Fruit fly (Drosophila melanogaster) whole organism, embryonic: ENCODE data around the gene CG8765.

Experiments used
- CG10209 ChIP-seq: fragments of 200-800 bp; sonication (Bioruptor generic); optimal IDR thresholded peaks from 3 replicates; lab custom pipeline; 2017; ENCODE audit warnings: missing biosample characterization, mild to moderate bottlenecking, missing genetic modification characterization, missing genetic modification reagents
- CG11504 ChIP-seq: fragments of 200-800 bp; sonication (Bioruptor generic); optimal IDR thresholded peaks from 3 replicates; lab custom pipeline; 2019; ENCODE audit warnings: missing biosample characterization, mild to moderate bottlenecking, missing genetic modification characterization, moderate library complexity
- CG11695 ChIP-seq: fragments of 200-800 bp; sonication (Bioruptor generic); IDR thresholded peaks from 3 replicates; pipeline ENCODE4 v1.3.6; 2022; ENCODE audit warnings: missing biosample characterization, missing genetic modification characterization
- CG12155 ChIP-seq: fragments of 200-800 bp; sonication (Bioruptor generic); optimal IDR thresholded peaks from 3 replicates; lab custom pipeline; 2016; ENCODE audit warnings: missing biosample characterization, missing genetic modification characterization
- CG13424 ChIP-seq: fragments of 200-800 bp; sonication (Bioruptor generic); optimal IDR thresholded peaks from 2 replicates; lab custom pipeline; 2019; ENCODE audit warnings: missing biosample characterization, mild to moderate bottlenecking, missing genetic modification characterization, moderate library complexity
- CG15601 ChIP-seq: fragments of 200-800 bp; sonication (Bioruptor generic); optimal IDR thresholded peaks from 3 replicates; lab custom pipeline; 2019; ENCODE audit warnings: missing biosample characterization, mild to moderate bottlenecking, missing genetic modification characterization, moderate library complexity
- CG1602 ChIP-seq: fragments of 200-800 bp; sonication (Bioruptor generic); optimal IDR thresholded peaks from 3 replicates; lab custom pipeline; 2016; ENCODE audit warnings: missing biosample characterization, missing genetic modification characterization
- CG17361 ChIP-seq: fragments of 200-800 bp; sonication (Bioruptor generic); IDR thresholded peaks from 3 replicates; pipeline ENCODE4 v1.3.6; 2022; ENCODE audit warnings: missing biosample characterization, missing genetic modification characterization
- CG2116 ChIP-seq: fragments of 200-800 bp; sonication (Bioruptor generic); optimal IDR thresholded peaks from 3 replicates; lab custom pipeline; 2018; ENCODE audit warnings: missing biosample characterization, mild to moderate bottlenecking, missing genetic modification characterization
- CG2199 ChIP-seq: fragments of 200-800 bp; sonication (Bioruptor generic); IDR thresholded peaks from 3 replicates; pipeline ENCODE4 v1.3.6; 2022; ENCODE audit warnings: missing biosample characterization, missing genetic modification characterization
- CG2712 ChIP-seq: fragments of 200-800 bp; optimal IDR thresholded peaks from 3 replicates; lab custom pipeline; 2019; ENCODE audit warnings: missing biosample characterization, mild to moderate bottlenecking, missing genetic modification characterization, moderate library complexity
- CG2875 ChIP-seq: fragments of 200-800 bp; sonication (Bioruptor generic); optimal IDR thresholded peaks from 2 replicates; lab custom pipeline; 2017; ENCODE audit warnings: missing biosample characterization, mild to moderate bottlenecking, missing genetic modification characterization, missing genetic modification reagents
- CG30020 ChIP-seq: fragments of 200-800 bp; optimal IDR thresholded peaks from 2 replicates; lab custom pipeline; 2019; ENCODE audit warnings: missing biosample characterization, mild to moderate bottlenecking, missing genetic modification characterization, moderate library complexity
- CG33557 ChIP-seq: fragments of 200-800 bp; sonication (Bioruptor generic); optimal IDR thresholded peaks from 2 replicates; lab custom pipeline; 2019; ENCODE audit warnings: missing biosample characterization, mild to moderate bottlenecking, missing genetic modification characterization, moderate library complexity
- CG4404 ChIP-seq: fragments of 200-800 bp; sonication (Bioruptor generic); IDR thresholded peaks from 2 replicates; pipeline ENCODE4 v1.3.6; 2022; ENCODE audit warnings: missing biosample characterization, missing genetic modification characterization
- CG4617 ChIP-seq: fragments of 200-800 bp; sonication (Bioruptor generic); optimal IDR thresholded peaks from 3 replicates; lab custom pipeline; 2016; ENCODE audit warnings: missing biosample characterization, missing genetic modification characterization, borderline replicate concordance
- CG6813 ChIP-seq: fragments of 200-800 bp; sonication (Bioruptor generic); optimal IDR thresholded peaks from 2 replicates; lab custom pipeline; 2017; ENCODE audit warnings: missing biosample characterization, missing genetic modification characterization, mild to moderate bottlenecking, moderate library complexity, missing genetic modification reagents
- CG8388 ChIP-seq: fragments of 200-800 bp; sonication (Bioruptor generic); optimal IDR thresholded peaks from 2 replicates; lab custom pipeline; 2019; ENCODE audit warnings: missing biosample characterization, mild to moderate bottlenecking, missing genetic modification characterization, moderate library complexity
- CG9437 ChIP-seq: fragments of 200-800 bp; sonication (Bioruptor generic); optimal IDR thresholded peaks from 2 replicates; lab custom pipeline; 2018; ENCODE audit warnings: missing biosample characterization, mild to moderate bottlenecking, missing genetic modification characterization
- CoRest ChIP-seq: fragments of 200-800 bp; sonication (Bioruptor generic); optimal IDR thresholded peaks from 3 replicates; lab custom pipeline; 2018; ENCODE audit warnings: missing biosample characterization, mild to moderate bottlenecking, missing genetic modification characterization, moderate library complexity
- E2f1 ChIP-seq: fragments of 200-800 bp; sonication (Bioruptor generic); IDR thresholded peaks from 2 replicates; pipeline ENCODE4 v1.3.6; 2022; ENCODE audit warnings: missing biosample characterization, missing genetic modification characterization
- E2f2 ChIP-seq: fragments of 200-800 bp; sonication (Bioruptor generic); IDR thresholded peaks from 2 replicates; pipeline ENCODE4 v1.3.6; 2022; ENCODE audit warnings: missing biosample characterization, missing genetic modification characterization
- HLH54F ChIP-seq: fragments of 200-800 bp; sonication (Bioruptor generic); optimal IDR thresholded peaks from 3 replicates; lab custom pipeline; 2016; ENCODE audit warnings: missing biosample characterization, missing genetic modification characterization
- Hand ChIP-seq: fragments of 200-800 bp; sonication (Bioruptor generic); optimal IDR thresholded peaks from 2 replicates; lab custom pipeline; 2017; ENCODE audit warnings: mild to moderate bottlenecking, missing biosample characterization, missing genetic modification reagents, missing genetic modification characterization
- Lhr ChIP-seq: fragments of 200-800 bp; sonication (Bioruptor generic); optimal IDR thresholded peaks from 3 replicates; lab custom pipeline; 2017; ENCODE audit warnings: mild to moderate bottlenecking, missing biosample characterization, missing genetic modification reagents, missing genetic modification characterization
- Lim3 ChIP-seq: fragments of 200-800 bp; sonication (Bioruptor generic); IDR thresholded peaks from 2 replicates; pipeline ENCODE4 v1.3.6; 2022; ENCODE audit warnings: missing biosample characterization, missing genetic modification characterization
- Max ChIP-seq: fragments of 200-800 bp; sonication (Bioruptor generic); optimal IDR thresholded peaks from 2 replicates; lab custom pipeline; 2016; ENCODE audit warnings: missing biosample characterization, mild to moderate bottlenecking, missing genetic modification characterization
- Stat92E ChIP-seq, 3 experiments: fragments of >200 bp in 2 of 3; fragments of 200-800 bp in 1 of 3; sonication (Bioruptor generic) in 1 of 3; optimal IDR thresholded peaks; 2 replicates each; lab custom pipeline; 2017 to 2019; ENCODE audit warnings: missing biosample characterization in 3 of 3, missing genetic modification characterization in 3 of 3, mild to moderate bottlenecking in 1 of 3, moderate library complexity in 1 of 3
- Vsx1 ChIP-seq: fragments of 200-800 bp; sonication (Bioruptor generic); optimal IDR thresholded peaks from 2 replicates; lab custom pipeline; 2017; ENCODE audit warnings: missing biosample characterization, mild to moderate bottlenecking, missing genetic modification characterization, missing genetic modification reagents
- cad ChIP-seq: fragments of >200 bp; optimal IDR thresholded peaks from 2 replicates; lab custom pipeline; 2017; ENCODE audit warnings: missing biosample characterization, missing genetic modification characterization
- chif ChIP-seq, 2 experiments: fragments of 200-800 bp; sonication (Bioruptor generic); optimal IDR thresholded peaks; 3 replicates each; lab custom pipeline; 2016; ENCODE audit warnings: missing biosample characterization in 2 of 2, missing genetic modification characterization in 2 of 2
- chn ChIP-seq: fragments of 200-800 bp; sonication (Bioruptor generic); optimal IDR thresholded peaks from 2 replicates; lab custom pipeline; 2016; ENCODE audit warnings: missing biosample characterization, missing genetic modification characterization
- crol ChIP-seq: fragments of 200-800 bp; sonication (Bioruptor generic); IDR thresholded peaks from 2 replicates; pipeline ENCODE4 v1.3.6; 2022; ENCODE audit warnings: missing biosample characterization, missing genetic modification characterization
- dm ChIP-seq: fragments of 200-800 bp; sonication (Bioruptor generic); optimal IDR thresholded peaks from 3 replicates; lab custom pipeline; 2016; ENCODE audit warnings: missing biosample characterization, missing genetic modification characterization
- gcm ChIP-seq: fragments of 200-800 bp; sonication (Bioruptor generic); optimal IDR thresholded peaks from 2 replicates; lab custom pipeline; 2019; ENCODE audit warnings: missing biosample characterization, mild to moderate bottlenecking, missing genetic modification characterization, moderate library complexity
- grn ChIP-seq: fragments of 200-800 bp; sonication (Bioruptor generic); optimal IDR thresholded peaks from 3 replicates; lab custom pipeline; 2017; ENCODE audit warnings: missing biosample characterization, missing genetic modification characterization
- kay ChIP-seq: fragments of 200-800 bp; sonication (Bioruptor generic); optimal IDR thresholded peaks from 2 replicates; lab custom pipeline; 2016; ENCODE audit warnings: missing biosample characterization, missing genetic modification characterization
- lilli ChIP-seq: fragments of 200-800 bp; sonication (Bioruptor generic); optimal IDR thresholded peaks from 3 replicates; lab custom pipeline; 2016; ENCODE audit warnings: missing biosample characterization, missing genetic modification characterization
- nau ChIP-seq: fragments of 200-800 bp; sonication (Bioruptor generic); optimal IDR thresholded peaks from 3 replicates; lab custom pipeline; 2017; ENCODE audit warnings: missing biosample characterization, mild to moderate bottlenecking, missing genetic modification characterization, missing genetic modification reagents
- pan ChIP-seq, 4 experiments: fragments of >200 bp in 3 of 4; fragments of 200-800 bp in 1 of 4; sonication (Bioruptor generic) in 1 of 4; optimal IDR thresholded peaks in 3 of 4; IDR thresholded peaks in 1 of 4; 2 replicates each; pipeline versions ENCODE4 v1.3.6 to Lab custom; 2017 to 2022; ENCODE audit warnings: missing biosample characterization in 2 of 4, missing genetic modification characterization in 2 of 4, mixed read lengths in 1 of 4
- phol ChIP-seq: fragments of 200-800 bp; sonication (Bioruptor generic); optimal IDR thresholded peaks from 3 replicates; lab custom pipeline; 2018; ENCODE audit warnings: missing biosample characterization, mild to moderate bottlenecking, missing genetic modification characterization, moderate library complexity
- prd ChIP-seq, 3 experiments: fragments of >200 bp in 2 of 3; fragments of 200-800 bp in 1 of 3; sonication (Bioruptor generic) in 1 of 3; optimal IDR thresholded peaks in 2 of 3; IDR thresholded peaks in 1 of 3; 2 replicates in 2 of 3; 3 replicates in 1 of 3; pipeline versions ENCODE4 v1.3.6 to Lab custom; 2017 to 2022; ENCODE audit warnings: missing biosample characterization in 1 of 3, missing genetic modification characterization in 1 of 3
- salm ChIP-seq: fragments of 200-800 bp; sonication (Bioruptor generic); optimal IDR thresholded peaks from 2 replicates; lab custom pipeline; 2018; ENCODE audit warnings: missing biosample characterization, mild to moderate bottlenecking, missing genetic modification characterization
- sens ChIP-seq: fragments of 200-800 bp; sonication (Bioruptor generic); peaks from one replicate; lab custom pipeline; 2016; ENCODE audit warnings: missing biosample characterization, missing genetic modification characterization
- sqz ChIP-seq: fragments of 200-800 bp; sonication (Bioruptor generic); optimal IDR thresholded peaks from 3 replicates; lab custom pipeline; 2018; ENCODE audit warnings: missing biosample characterization, mild to moderate bottlenecking, missing genetic modification characterization
- tin ChIP-seq: fragments of 200-800 bp; sonication (Bioruptor generic); optimal IDR thresholded peaks from 3 replicates; lab custom pipeline; 2016; ENCODE audit warnings: missing biosample characterization, missing genetic modification characterization
- zf30C ChIP-seq: fragments of 200-800 bp; sonication (Bioruptor generic); optimal IDR thresholded peaks from 3 replicates; lab custom pipeline; 2018; ENCODE audit warnings: missing biosample characterization, mild to moderate bottlenecking, missing genetic modification characterization
- zfh2 ChIP-seq: fragments of 200-800 bp; sonication (Bioruptor generic); optimal IDR thresholded peaks from 2 replicates; lab custom pipeline; 2016; ENCODE audit warnings: missing biosample characterization, missing genetic modification characterization

CG8765 gene

DNA sequence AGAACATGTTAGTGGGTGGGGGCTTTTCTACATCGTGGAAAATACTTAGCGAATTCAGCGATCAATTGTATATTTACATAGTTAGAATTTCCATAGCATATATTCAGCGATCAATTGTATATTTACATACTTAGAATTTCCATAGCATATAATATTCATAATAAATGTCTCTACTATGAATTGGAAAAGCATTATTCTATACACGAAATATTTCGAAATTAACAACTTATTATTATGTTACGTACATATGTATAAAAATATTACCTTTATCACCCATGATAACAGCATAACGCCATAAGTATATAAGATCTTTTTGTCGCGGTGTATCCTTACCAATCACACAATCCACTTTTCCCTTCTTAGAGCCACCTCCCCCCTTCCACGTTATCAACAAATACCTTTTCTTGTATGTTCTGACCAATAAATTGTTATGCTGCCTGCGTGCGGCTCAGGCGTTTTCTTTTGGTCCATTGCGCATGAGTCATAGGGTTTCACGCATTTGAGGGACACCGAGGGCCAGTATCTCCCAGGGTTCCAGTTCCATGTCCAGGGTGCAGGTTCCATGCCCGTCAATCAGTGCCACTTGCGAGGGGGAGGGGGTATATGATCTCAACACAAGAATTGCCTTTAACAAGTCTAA, 50.2 kb downstream of the CG8765 start (continued):
- no peak for TF ChIP-seq pan (optimal IDR thresholded peaks at IDR 0.05; lab: Kevin White, UChicago)
- TF ChIP-seq pan (GFP tag; optimal IDR thresholded peaks at IDR 0.05 in 1 of 2, IDR thresholded peaks at IDR 0.05 in 1 of 2): no peak
- TF ChIP-seq gcm (GFP tag; lab: Kevin White, UChicago): peak; percentile 58
- no peak for TF ChIP-seq salm (tag; lab: Kevin White, UChicago)
- peak; percentile 51 for TF ChIP-seq Max (GFP tag; lab: Kevin White, UChicago)
- peak; percentile 77 for TF ChIP-seq CoRest
- TF ChIP-seq Lim3 (GFP tag; lab: Robert Waterston, UW): no peak
- TF ChIP-seq CG2199: peak; percentile 27; the same call in 1 of the 3 replicates
- TF ChIP-seq chn: no peak
- TF ChIP-seq CG11695 (GFP tag; lab: Robert Waterston, UW): 0 out of 3 replicates have a peak, but pooled peaks have one; percentile 28
- TF ChIP-seq prd (optimal IDR thresholded peaks at IDR 0.05; lab: Kevin White, UChicago): no peak
- TF ChIP-seq prd (GFP tag; IDR thresholded peaks at IDR 0.05; lab: Robert Waterston, UW): peak; percentile 78
- peak; percentile 3 for TF ChIP-seq cad (GFP tag; lab: Kevin White, UChicago)
- no peak for TF ChIP-seq E2f2 (GFP tag; lab: Robert Waterston, UW)
- TF ChIP-seq CG15601: peak; percentile 82
- TF ChIP-seq CG13424 (tag; lab: Kevin White, UChicago): peak; percentile 59
- TF ChIP-seq CG6813 (GFP tag; lab: Kevin White, UChicago): peak; percentile 32
- no peak for TF ChIP-seq E2f1 (GFP tag; lab: Robert Waterston, UW)
- peak; percentile 1 for TF ChIP-seq CG9437
- peak; percentile 87; the same call in 2 of the 3 replicates for TF ChIP-seq CG17361 (GFP tag; lab: Robert Waterston, UW)
- peak; percentile 4 for TF ChIP-seq lilli (GFP tag; lab: Kevin White, UChicago)
- TF ChIP-seq CG10209 (GFP tag; lab: Kevin White, UChicago): peak; percentile 65
- TF ChIP-seq CG11504 (tag; lab: Kevin White, UChicago): peak; percentile 47
- no peak for TF ChIP-seq dm (GFP tag; lab: Kevin White, UChicago)
- peak; percentile 94 for TF ChIP-seq zf30C
- TF ChIP-seq CG4404: peak; percentile 85
- no peak for TF ChIP-seq HLH54F
- peak; percentile 48 for TF ChIP-seq CG2116
- TF ChIP-seq CG1602: peak; percentile 70
- TF ChIP-seq sens (GFP tag; lab: Kevin White, UChicago): peak; percentile 89
- TF ChIP-seq Hand (GFP tag; lab: Kevin White, UChicago): no peak
- TF ChIP-seq CG12155 (GFP tag; lab: Kevin White, UChicago): peak; percentile 16
- no peak for TF ChIP-seq zfh2
- TF ChIP-seq chif (GFP tag; optimal IDR thresholded peaks at IDR 0.05; lab: Kevin White, UChicago): peak in 1 of 2 experiments; percentile 60
- no peak for TF ChIP-seq CG4617 (GFP tag; lab: Kevin White, UChicago)
- TF ChIP-seq CG2712 (tag; lab: Kevin White, UChicago): peak; percentile 90
- TF ChIP-seq Lhr (GFP tag; lab: Kevin White, UChicago): peak; percentile 36
- peak; percentile 27; the same call in 1 of the 2 replicates for TF ChIP-seq crol (GFP tag; lab: Robert Waterston, UW)
- peak; percentile 23 for TF ChIP-seq sqz (GFP tag; lab: Kevin White, UChicago)
- TF ChIP-seq CG33557 (GFP tag; lab: Kevin White, UChicago): peak; percentile 92
- TF ChIP-seq tin (GFP tag; lab: Kevin White, UChicago): peak; percentile 18
- TF ChIP-seq CG2875 (GFP tag; lab: Kevin White, UChicago): peak; percentile 31
- TF ChIP-seq phol (tag; lab: Kevin White, UChicago): peak; percentile 80
- TF ChIP-seq CG30020 (tag; lab: Kevin White, UChicago): peak; percentile 41
- TF ChIP-seq grn (GFP tag; lab: Kevin White, UChicago): peak; percentile 35
- peak in 1 of 3 experiments; percentile 66 for TF ChIP-seq Stat92E (GFP tag; optimal IDR thresholded peaks at IDR 0.05; lab: Kevin White, UChicago)
- peak; percentile 51 for TF ChIP-seq CG8388 (GFP tag; lab: Kevin White, UChicago)
- TF ChIP-seq Vsx1 (GFP tag; lab: Kevin White, UChicago): peak; percentile 13
- TF ChIP-seq kay: peak; percentile 34
- TF ChIP-seq nau (GFP tag; lab: Kevin White, UChicago): no peak
